Worm (Caenorhabditis elegans) whole organism, L3 larva: Measurements from ENCODE around the gene Y116A8C.37.
"Not testable (repeated sequence)": the region's sequence is repeated elsewhere in the genome, so short reads cannot be mapped to it uniquely, and the experiment has no call there.

ENCODE experiments used
- daf-12 ChIP-seq: fragments of 150-350 bp; optimal IDR thresholded peaks from 2 replicates; lab custom pipeline; 2014; ENCODE audit warnings: missing biosample characterization, missing genetic modification reagents, missing genetic modification characterization
- elt-2 ChIP-seq: sonication (generic microtip); optimal IDR thresholded peaks from 2 replicates; lab custom pipeline; 2016; ENCODE audit warnings: missing genetic modification reagents, mild to moderate bottlenecking, missing genetic modification characterization, missing compliant biosample characterization
- lin-15B ChIP-seq: fragments of 150-350 bp; optimal IDR thresholded peaks from 2 replicates; lab custom pipeline; 2014; ENCODE audit warnings: missing biosample characterization, missing genetic modification characterization
- nhr-43 ChIP-seq: sonication (generic microtip); optimal IDR thresholded peaks from 2 replicates; lab custom pipeline; 2016; ENCODE audit warnings: mild to moderate bottlenecking, missing genetic modification characterization, missing compliant biosample characterization; ENCODE audit not compliant: poor library complexity, severe bottlenecking
- snpc-4 ChIP-seq: fragments of 150-350 bp; optimal IDR thresholded peaks from 2 replicates; lab custom pipeline; 2014; ENCODE audit warnings: missing biosample characterization, missing genetic modification characterization
- unc-39 ChIP-seq: sonication (generic microtip); optimal IDR thresholded peaks from 4 replicates; lab custom pipeline; 2017; ENCODE audit warnings: missing biosample characterization, missing genetic modification characterization
- ztf-4 ChIP-seq: fragments of 150-350 bp; optimal IDR thresholded peaks from 2 replicates; lab custom pipeline; 2014; ENCODE audit warnings: missing biosample characterization, missing genetic modification characterization

ce11 chrIV:17165734-17166133 is 34.8 kb upstream of the Y116A8C.37 start, which contains the start of gene skr-8:
- not testable (repeated sequence) for TF ChIP-seq nhr-43 (tag; lab: Kevin White, UChicago); elt-2 (tag; lab: Kevin White, UChicago); snpc-4 (tag; lab: Kevin White, UChicago); ztf-4 (tag; lab: Kevin White, UChicago); unc-39 (tag; lab: Kevin White, UChicago); daf-12 (tag; lab: Kevin White, UChicago); lin-15B
